Worm (Caenorhabditis elegans): ENCODE measurements around the gene srh-71.

srh-71 gene

ce11 chrII:3158985-3159384, 35.7 kb downstream of the srh-71 start, which contains the start of gene sri-34:
Gene sri-34 (minus strand): TSS chrII:3159085.
- TF ChIP-seq arid-1 (GFP tag; conservative IDR thresholded peaks at IDR 0.05) (no peak), ctbp-1 (GFP tag; IDR thresholded peaks at IDR 0.05) (no peak), lin-15B (tag; optimal IDR thresholded peaks at IDR 0.05) (no peak), daf-19 (GFP tag; conservative IDR thresholded peaks at IDR 0.05) (no peak), mes-2 (tag; optimal IDR thresholded peaks at IDR 0.05; ENCODE audit: poor library complexity, severe bottlenecking) (no peak), set-16 (GFP tag; IDR thresholded peaks at IDR 0.05) (no peak), ama-1 (optimal IDR thresholded peaks at IDR 0.05) (no peak), nhr-237 (tag; optimal IDR thresholded peaks at IDR 0.05) (no peak), F49E8.2 (tag; optimal IDR thresholded peaks at IDR 0.05; ENCODE audit: borderline replicate concordance) (no peak), hmg-1.1 (GFP tag; IDR thresholded peaks at IDR 0.05) (no peak), lin-38 (GFP tag; IDR thresholded peaks at IDR 0.05) (no peak), dmd-8 (GFP tag; IDR thresholded peaks at IDR 0.05) (no peak), F10B5.3 (tag; optimal IDR thresholded peaks at IDR 0.05) (no peak)

ce11 chrII:3170089-3170488, 46.8 kb downstream of the srh-71 start, which contains the start of gene fbxc-55:
Gene fbxc-55 (minus strand): TSS chrII:3170189.
- TF ChIP-seq egl-43 (GFP tag; IDR thresholded peaks at IDR 0.05) (no peak), nhr-42 (GFP tag; IDR thresholded peaks at IDR 0.05) (no peak), daf-12 (tag; optimal IDR thresholded peaks at IDR 0.05) (no peak)

- TF ChIP-seq hmg-1.1 (GFP tag; IDR thresholded peaks at IDR 0.05), result no peak
- no peak for TF ChIP-seq ZK337.2 (GFP tag; IDR thresholded peaks at IDR 0.05)
- TF ChIP-seq ceh-62 (tag; optimal IDR thresholded peaks at IDR 0.05), result no peak
- TF ChIP-seq skn-1 (tag; optimal IDR thresholded peaks at IDR 0.05), result no peak
- TF ChIP-seq tag-97 (GFP tag; IDR thresholded peaks at IDR 0.05), result no peak
- TF ChIP-seq daf-19 (GFP tag; conservative IDR thresholded peaks at IDR 0.05), result no peak
- TF ChIP-seq unc-62 (GFP tag; optimal IDR thresholded peaks at IDR 0.05 in 1 of 2), result no peak
- TF ChIP-seq unc-62 (tag; optimal IDR thresholded peaks at IDR 0.05), result no peak
- TF ChIP-seq T26A8.4 (GFP tag; IDR thresholded peaks at IDR 0.05), result no peak
- no peak for TF ChIP-seq F10B5.3 (tag; optimal IDR thresholded peaks at IDR 0.05)
- no peak for TF ChIP-seq lin-38 (GFP tag; IDR thresholded peaks at IDR 0.05)
- TF ChIP-seq mxl-2 (GFP tag; conservative IDR thresholded peaks at IDR 0.05), result no peak
- no peak for TF ChIP-seq lir-3 (tag; optimal IDR thresholded peaks at IDR 0.05)
- TF ChIP-seq spr-1 (tag; optimal IDR thresholded peaks at IDR 0.05), result no peak
- TF ChIP-seq T20F7.1 (GFP tag; optimal IDR thresholded peaks at IDR 0.05), result no peak
- no peak for TF ChIP-seq fos-1 (tag; optimal IDR thresholded peaks at IDR 0.05)
- TF ChIP-seq ceh-32 (tag; optimal IDR thresholded peaks at IDR 0.05; ENCODE audit: poor library complexity), result no peak
- no peak for TF ChIP-seq lim-7 (GFP tag; IDR thresholded peaks at IDR 0.05)
- no peak for TF ChIP-seq pqm-1 (tag; optimal IDR thresholded peaks at IDR 0.05)
- no peak for TF ChIP-seq zfp-3 (GFP tag; conservative IDR thresholded peaks at IDR 0.05)
Measured at ce11 chrII:3172176-3172575, 48.9 kb downstream of the srh-71 start, which contains the start of gene Y27F2A.10. Gene Y27F2A.10 (minus strand): TSS chrII:3172276.
